Worm (Caenorhabditis elegans) whole organism, L4 larva: ENCODE data around the gene sre-8.

Experiments used
- F10B5.3 ChIP-seq: sonication (generic microtip); optimal IDR thresholded peaks from 2 replicates; lab custom pipeline; 2016; ENCODE audit warnings: mild to moderate bottlenecking, missing genetic modification characterization, missing compliant biosample characterization
- F26F4.8 ChIP-seq: fragments of 200-800 bp; sonication (Bioruptor generic); conservative IDR thresholded peaks from 2 replicates; pipeline ENCODE4 v1.3.6; 2022; ENCODE audit warnings: missing genetic modification characterization, missing compliant biosample characterization
- F49E8.2 ChIP-seq: sonication (generic microtip); optimal IDR thresholded peaks from 2 replicates; lab custom pipeline; 2016; ENCODE audit warnings: missing compliant biosample characterization, mild to moderate bottlenecking, missing genetic modification characterization, borderline replicate concordance
- Y48G9A.11 ChIP-seq: fragments of 200-800 bp; sonication (Bioruptor generic); IDR thresholded peaks from 2 replicates; pipeline ENCODE4 v1.3.6; 2022; ENCODE audit warnings: missing genetic modification reagents, missing genetic modification characterization, missing compliant biosample characterization
- Y5F2A.4 ChIP-seq: fragments of 200-800 bp; sonication (Bioruptor generic); optimal IDR thresholded peaks from 2 replicates; lab custom pipeline; 2018; ENCODE audit warnings: mild to moderate bottlenecking, missing genetic modification characterization, missing compliant biosample characterization
- aha-1 ChIP-seq: fragments of 150-350 bp; peaks from one replicate; lab custom pipeline; 2014; ENCODE audit warnings: missing biosample characterization, missing genetic modification characterization
- arid-1 ChIP-seq: fragments of 200-800 bp; sonication (Bioruptor generic); conservative IDR thresholded peaks from 2 replicates; pipeline ENCODE4 v1.3.6; 2022; ENCODE audit warnings: missing genetic modification reagents, missing genetic modification characterization, missing compliant biosample characterization
- attf-4 ChIP-seq: sonication (generic microtip); optimal IDR thresholded peaks from 3 replicates; lab custom pipeline; 2017; ENCODE audit warnings: missing biosample characterization, missing genetic modification characterization
- daf-12 ChIP-seq: fragments of 150-350 bp; optimal IDR thresholded peaks from 2 replicates; lab custom pipeline; 2014; ENCODE audit warnings: missing biosample characterization, missing genetic modification reagents, missing genetic modification characterization
- daf-16 ChIP-seq, 3 experiments: sonication (generic microtip); optimal IDR thresholded peaks; 2 replicates each; lab custom pipeline; 2016 to 2017; ENCODE audit warnings: missing genetic modification characterization in 3 of 3, missing genetic modification reagents in 3 of 3, mild to moderate bottlenecking in 2 of 3, missing compliant biosample characterization in 2 of 3, missing biosample characterization in 1 of 3, moderate library complexity in 1 of 3
- daf-19 ChIP-seq: fragments of 200-800 bp; sonication (Bioruptor generic); conservative IDR thresholded peaks from 2 replicates; pipeline ENCODE4 v1.3.6; 2022; ENCODE audit warnings: missing genetic modification characterization, missing compliant biosample characterization
- egl-43 ChIP-seq: fragments of 200-800 bp; sonication (Bioruptor generic); IDR thresholded peaks from 2 replicates; pipeline ENCODE4 v1.3.6; 2022; ENCODE audit warnings: missing genetic modification reagents, missing genetic modification characterization, missing compliant biosample characterization
- fkh-10 ChIP-seq: fragments of 150-350 bp; optimal IDR thresholded peaks from 2 replicates; lab custom pipeline; 2014; ENCODE audit warnings: missing biosample characterization, missing genetic modification reagents, missing genetic modification characterization
- fos-1 ChIP-seq: fragments of 150-350 bp; optimal IDR thresholded peaks from 2 replicates; lab custom pipeline; 2014; ENCODE audit warnings: missing biosample characterization, missing genetic modification characterization
- gei-8 ChIP-seq: fragments of 200-800 bp; sonication (Bioruptor generic); optimal IDR thresholded peaks from 2 replicates; lab custom pipeline; 2018; ENCODE audit warnings: mild to moderate bottlenecking, missing genetic modification characterization, missing compliant biosample characterization
- hif-1 ChIP-seq, 2 experiments: sonication (generic microtip); optimal IDR thresholded peaks; 2 replicates each; lab custom pipeline; 2016 to 2017; ENCODE audit warnings: missing compliant biosample characterization in 2 of 2, missing genetic modification characterization in 2 of 2, missing genetic modification reagents in 2 of 2, missing genotype in 2 of 2, mild to moderate bottlenecking in 1 of 2
- lin-1 ChIP-seq: fragments of 200-800 bp; sonication (Bioruptor generic); IDR thresholded peaks from 2 replicates; pipeline ENCODE4 v1.3.6; 2022; ENCODE audit warnings: missing genetic modification reagents, missing genetic modification characterization, missing compliant biosample characterization
- lin-29 ChIP-seq: fragments of 200-800 bp; sonication (Bioruptor generic); IDR thresholded peaks from 2 replicates; pipeline ENCODE4 v1.3.6; 2022; ENCODE audit warnings: missing genetic modification reagents, missing genetic modification characterization, missing compliant biosample characterization
- lir-3 ChIP-seq: sonication (generic microtip); optimal IDR thresholded peaks from 2 replicates; lab custom pipeline; 2016; ENCODE audit warnings: mild to moderate bottlenecking, missing genetic modification characterization, missing compliant biosample characterization
- mdl-1 ChIP-seq, 2 experiments: fragments of 150-350 bp in 1 of 2; sonication (generic microtip) in 1 of 2; optimal IDR thresholded peaks; 2 replicates each; lab custom pipeline; 2014 to 2017; ENCODE audit warnings: missing biosample characterization in 2 of 2, missing genetic modification characterization in 2 of 2
- mep-1 ChIP-seq: fragments of 150-350 bp; sonication (generic microtip); optimal IDR thresholded peaks from 3 replicates; lab custom pipeline; 2014; ENCODE audit warnings: missing biosample characterization, missing genetic modification characterization
- mes-2 ChIP-seq: sonication (generic microtip); optimal IDR thresholded peaks from 2 replicates; lab custom pipeline; 2016; ENCODE audit warnings: missing genotype, mild to moderate bottlenecking, missing genetic modification characterization, missing compliant biosample characterization; ENCODE audit not compliant: poor library complexity, severe bottlenecking
- nhr-102 ChIP-seq: sonication (generic microtip); optimal IDR thresholded peaks from 2 replicates; lab custom pipeline; 2016; ENCODE audit warnings: mild to moderate bottlenecking, missing genetic modification characterization, moderate library complexity, missing compliant biosample characterization
- nhr-237 ChIP-seq: sonication (generic microtip); optimal IDR thresholded peaks from 2 replicates; lab custom pipeline; 2017; ENCODE audit warnings: missing biosample characterization, missing genetic modification characterization
- nhr-28 ChIP-seq: fragments of 150-350 bp; optimal IDR thresholded peaks from 2 replicates; lab custom pipeline; 2014; ENCODE audit warnings: missing biosample characterization, missing genetic modification characterization
- nhr-42 ChIP-seq: fragments of 200-800 bp; sonication (Bioruptor generic); IDR thresholded peaks from 2 replicates; pipeline ENCODE4 v1.3.6; 2022; ENCODE audit warnings: missing genetic modification characterization, missing compliant biosample characterization
- nhr-77 ChIP-seq: fragments of 150-350 bp; optimal IDR thresholded peaks from 2 replicates; lab custom pipeline; 2014; ENCODE audit warnings: missing biosample characterization, missing genetic modification characterization
- pqm-1 ChIP-seq: sonication (generic microtip); optimal IDR thresholded peaks from 2 replicates; lab custom pipeline; 2017; ENCODE audit warnings: missing biosample characterization, missing genetic modification characterization
- set-16 ChIP-seq: fragments of 200-800 bp; sonication (Bioruptor generic); IDR thresholded peaks from 2 replicates; pipeline ENCODE4 v1.3.6; 2022; ENCODE audit warnings: missing genetic modification reagents, missing genetic modification characterization, missing compliant biosample characterization
- snpc-1.2 ChIP-seq: fragments of 200-800 bp; sonication (Bioruptor generic); IDR thresholded peaks from 2 replicates; pipeline ENCODE4 v1.3.6; 2022; ENCODE audit warnings: missing genetic modification reagents, missing genetic modification characterization, missing compliant biosample characterization
- spr-3 ChIP-seq: fragments of 200-800 bp; sonication (Bioruptor generic); optimal IDR thresholded peaks from 2 replicates; lab custom pipeline; 2018; ENCODE audit warnings: mild to moderate bottlenecking, missing genetic modification characterization, missing compliant biosample characterization
- unc-130 ChIP-seq: sonication (generic microtip); optimal IDR thresholded peaks from 2 replicates; lab custom pipeline; 2016; ENCODE audit warnings: missing genetic modification reagents, missing genetic modification characterization, missing compliant biosample characterization
- unc-62 ChIP-seq, 3 experiments: fragments of 150-350 bp in 1 of 3; sonication (generic microtip); optimal IDR thresholded peaks in 2 of 3; peaks in 1 of 3; 1 replicate in 1 of 3; 2 replicates in 2 of 3; lab custom pipeline; 2014 to 2017; ENCODE audit warnings: missing biosample characterization in 3 of 3, missing genetic modification characterization in 3 of 3, missing genetic modification reagents in 3 of 3, missing genotype in 1 of 3
- zip-2 ChIP-seq: fragments of 150-350 bp; optimal IDR thresholded peaks from 2 replicates; lab custom pipeline; 2014; ENCODE audit warnings: missing biosample characterization, missing genetic modification characterization
- ztf-7 ChIP-seq: fragments of 150-350 bp; optimal IDR thresholded peaks from 2 replicates; lab custom pipeline; 2014; ENCODE audit warnings: missing biosample characterization, missing genetic modification characterization

The sre-8 gene

ce11 chrV:14246761-14247160, 10.2 kb upstream of the sre-8 start, which contains the start of gene K02E11.3:
Gene K02E11.3 (minus strand): TSS chrV:14246861.
- TF ChIP-seq lir-3 (tag; lab: Kevin White, UChicago): no peak
- TF ChIP-seq daf-19 (GFP tag; lab: Robert Waterston, UW): no peak
- TF ChIP-seq fos-1 (tag; lab: Kevin White, UChicago): no peak
- TF ChIP-seq pqm-1 (tag; lab: Kevin White, UChicago): no peak
- TF ChIP-seq hif-1 (tag; optimal IDR thresholded peaks at IDR 0.05; lab: Kevin White, UChicago): no peak
- TF ChIP-seq Y48G9A.11: no peak

ce11 chrV:14248025-14248424, 8.9 kb upstream of the sre-8 start, which contains the start of gene K02E11.4:
Gene K02E11.4 (minus strand): TSS chrV:14248125.
- no peak for TF ChIP-seq mes-2 (tag; lab: Kevin White, UChicago)

ce11 chrV:14248654-14249053, 8.3 kb upstream of the sre-8 start, which contains the start of gene K02E11.6:
Gene K02E11.6 (plus strand): TSS chrV:14248802.
- TF ChIP-seq zip-2 (no peak), unc-62 (GFP tag; optimal IDR thresholded peaks at IDR 0.05 in 1 of 2; lab: Kevin White, UChicago) (peak in 1 of 2 experiments; percentile 98), unc-62 (tag; optimal IDR thresholded peaks at IDR 0.05; lab: Kevin White, UChicago) (no peak)

- TF ChIP-seq attf-4 (no peak), nhr-77 (tag; lab: Kevin White, UChicago) (no peak), aha-1 (no peak), pqm-1 (tag; lab: Kevin White, UChicago) (no peak), set-16 (GFP tag; lab: Robert Waterston, UW) (no peak), egl-43 (GFP tag; lab: Robert Waterston, UW) (no peak), nhr-28 (tag; lab: Kevin White, UChicago) (no peak), gei-8 (GFP tag; lab: Kevin White, UChicago) (no peak), fos-1 (tag; lab: Kevin White, UChicago) (no peak)
These were observed 4.9 kb upstream of the sre-8 start, which contains the start of gene K02E11.5 for ce11 chrV:14252025-14252424. Gene K02E11.5 (plus strand): TSS chrV:14252325.

ce11 chrV:14254221-14254620, 2.7 kb upstream of the sre-8 start, which contains the start of gene K02E11.7:
Gene K02E11.7 (minus strand): TSS chrV:14254321.
- TF ChIP-seq ztf-7 (tag; lab: Kevin White, UChicago) (no peak), daf-12 (tag; lab: Kevin White, UChicago) (no peak)
- TF ChIP-seq, all 104 proteins: peak for 0

- TF ChIP-seq lin-29 (GFP tag; lab: Robert Waterston, UW) (no peak), nhr-28 (tag; lab: Kevin White, UChicago) (no peak)
These were observed 3.9 kb downstream of the sre-8 start, which contains the start of gene F40G12.2 for ce11 chrV:14260831-14261230. Gene F40G12.2 (minus strand): TSS chrV:14260931.

- TF ChIP-seq snpc-1.2 (GFP tag; lab: Robert Waterston, UW) (peak; percentile 82), fkh-10 (no peak), F49E8.2 (peak; percentile 28), Y48G9A.11 (peak; percentile 74; the same call in 1 of the 2 replicates), arid-1 (GFP tag; lab: Robert Waterston, UW) (0 out of 2 replicates have a peak, but pooled peaks have one; percentile 9)
- TF ChIP-seq, all 104 proteins: peak for 4
These were observed 10.5 kb downstream of the sre-8 start for ce11 chrV:14267326-14267942.

- TF ChIP-seq unc-130 (GFP tag; lab: Kevin White, UChicago) (no peak), Y5F2A.4 (GFP tag; lab: Kevin White, UChicago) (no peak), nhr-237 (no peak), daf-16 (GFP tag; optimal IDR thresholded peaks at IDR 0.05; lab: Kevin White, UChicago) (no peak), daf-16 (tag; optimal IDR thresholded peaks at IDR 0.05; lab: Kevin White, UChicago) (no peak), F26F4.8 (GFP tag; lab: Robert Waterston, UW) (no peak), nhr-102 (tag; lab: Kevin White, UChicago) (no peak), F49E8.2 (no peak), spr-3 (GFP tag; lab: Kevin White, UChicago) (no peak), zip-2 (no peak), egl-43 (GFP tag; lab: Robert Waterston, UW) (no peak), F10B5.3 (tag; lab: Kevin White, UChicago) (no peak), mdl-1 (tag; optimal IDR thresholded peaks at IDR 0.05; lab: Kevin White, UChicago) (no peak), nhr-28 (tag; lab: Kevin White, UChicago) (no peak), lin-1 (GFP tag; lab: Robert Waterston, UW) (no peak), mep-1 (tag; lab: Kevin White, UChicago) (no peak), nhr-42 (GFP tag; lab: Robert Waterston, UW) (no peak)
These were observed 11.7 kb downstream of the sre-8 start, which contains the start of gene F40G12.4 for ce11 chrV:14268616-14269015. Gene F40G12.4 (minus strand): TSS chrV:14268716.
